Worm (Caenorhabditis elegans): ENCODE measurements around the gene pals-30.

ce11 chrIV:14594249-14594648 lies 42.5 kb upstream of the pals-30 start:
- TF ChIP-seq ztf-11 (tag; optimal IDR thresholded peaks at IDR 0.05) (no peak), lsy-2 (tag; optimal IDR thresholded peaks at IDR 0.05) (peak; percentile 85 to 96), nhr-237 (tag; optimal IDR thresholded peaks at IDR 0.05) (peak; percentile 7)
